Fruit fly (Drosophila melanogaster) whole organism, embryonic: ENCODE results near the gene CG3603.

Experiments
- Atf-2 ChIP-seq: fragments of 200-800 bp; sonication (Bioruptor generic); optimal IDR thresholded peaks from 2 replicates; lab custom pipeline; 2016; ENCODE audit warnings: missing biosample characterization, missing genetic modification characterization
- B-H2 ChIP-seq: fragments of 200-800 bp; sonication (Bioruptor generic); optimal IDR thresholded peaks from 2 replicates; lab custom pipeline; 2018; ENCODE audit warnings: missing biosample characterization, mild to moderate bottlenecking, missing genetic modification characterization
- CG10147 ChIP-seq: fragments of 200-800 bp; sonication (Bioruptor generic); optimal IDR thresholded peaks from 2 replicates; lab custom pipeline; 2019; ENCODE audit warnings: missing biosample characterization, mild to moderate bottlenecking, missing genetic modification characterization, moderate library complexity
- CG11247 ChIP-seq: fragments of 200-800 bp; sonication (Bioruptor generic); IDR thresholded peaks from 2 replicates; pipeline ENCODE4 v1.3.6; 2022; ENCODE audit warnings: missing biosample characterization, missing genetic modification characterization
- CG11695 ChIP-seq: fragments of 200-800 bp; sonication (Bioruptor generic); IDR thresholded peaks from 3 replicates; pipeline ENCODE4 v1.3.6; 2022; ENCODE audit warnings: missing biosample characterization, missing genetic modification characterization
- CG12219 ChIP-seq: fragments of 200-800 bp; sonication (Bioruptor generic); optimal IDR thresholded peaks from 3 replicates; lab custom pipeline; 2018; ENCODE audit warnings: missing biosample characterization, mild to moderate bottlenecking, missing genetic modification characterization
- CG12744 ChIP-seq: fragments of 200-800 bp; sonication (Bioruptor generic); optimal IDR thresholded peaks from 2 replicates; lab custom pipeline; 2016; ENCODE audit warnings: missing biosample characterization, missing genetic modification characterization
- CG14710 ChIP-seq: fragments of 200-800 bp; sonication (Bioruptor generic); optimal IDR thresholded peaks from 3 replicates; lab custom pipeline; 2019; ENCODE audit warnings: missing biosample characterization, mild to moderate bottlenecking, missing genetic modification characterization, moderate library complexity
- CG16779 ChIP-seq: fragments of 200-800 bp; sonication (Bioruptor generic); IDR thresholded peaks from 2 replicates; pipeline ENCODE4 v1.3.6; 2022; ENCODE audit warnings: missing biosample characterization, missing genetic modification characterization
- CG17361 ChIP-seq: fragments of 200-800 bp; sonication (Bioruptor generic); IDR thresholded peaks from 3 replicates; pipeline ENCODE4 v1.3.6; 2022; ENCODE audit warnings: missing biosample characterization, missing genetic modification characterization
- CG18764 ChIP-seq: fragments of 200-800 bp; sonication (Bioruptor generic); optimal IDR thresholded peaks from 3 replicates; lab custom pipeline; 2016; ENCODE audit warnings: missing biosample characterization, missing genetic modification characterization
- CG32772 ChIP-seq: fragments of 200-800 bp; sonication (Bioruptor generic); IDR thresholded peaks from 2 replicates; pipeline ENCODE4 v1.3.6; 2022; ENCODE audit warnings: missing biosample characterization, missing genetic modification characterization
- CG33213 ChIP-seq: fragments of 200-800 bp; sonication (Bioruptor generic); optimal IDR thresholded peaks from 3 replicates; lab custom pipeline; 2016; ENCODE audit warnings: missing biosample characterization, missing genetic modification characterization
- CG4328 ChIP-seq: fragments of 200-800 bp; sonication (Bioruptor generic); optimal IDR thresholded peaks from 3 replicates; lab custom pipeline; 2017; ENCODE audit warnings: missing biosample characterization, missing genetic modification reagents, missing genetic modification characterization
- CG6854 ChIP-seq: fragments of 200-800 bp; sonication (Bioruptor generic); optimal IDR thresholded peaks from 3 replicates; lab custom pipeline; 2017; ENCODE audit warnings: missing biosample characterization, mild to moderate bottlenecking, missing genetic modification characterization
- CG7357 ChIP-seq: fragments of 200-800 bp; sonication (Bioruptor generic); IDR thresholded peaks from 3 replicates; pipeline ENCODE4 v1.3.6; 2022; ENCODE audit warnings: missing biosample characterization, missing genetic modification characterization
- CG7928 ChIP-seq: fragments of 200-800 bp; sonication (Bioruptor generic); optimal IDR thresholded peaks from 2 replicates; lab custom pipeline; 2017; ENCODE audit warnings: missing biosample characterization, mild to moderate bottlenecking, missing genetic modification characterization
- CG8089 ChIP-seq: fragments of 200-800 bp; sonication (Bioruptor generic); optimal IDR thresholded peaks from 3 replicates; lab custom pipeline; 2016; ENCODE audit warnings: missing biosample characterization, missing genetic modification characterization
- D ChIP-seq, 2 experiments: fragments of 200-800 bp in 1 of 2; fragments of >200 bp in 1 of 2; sonication (Bioruptor generic) in 1 of 2; optimal IDR thresholded peaks; 2 replicates in 1 of 2; 3 replicates in 1 of 2; lab custom pipeline; 2017; ENCODE audit warnings: mild to moderate bottlenecking in 1 of 2, missing biosample characterization in 1 of 2, missing genetic modification characterization in 1 of 2, missing genetic modification reagents in 1 of 2
- D19B ChIP-seq: fragments of 200-800 bp; sonication (Bioruptor generic); optimal IDR thresholded peaks from 2 replicates; lab custom pipeline; 2017; ENCODE audit warnings: missing biosample characterization, mild to moderate bottlenecking, missing genetic modification characterization
- E2f2 ChIP-seq: fragments of 200-800 bp; sonication (Bioruptor generic); IDR thresholded peaks from 2 replicates; pipeline ENCODE4 v1.3.6; 2022; ENCODE audit warnings: missing biosample characterization, missing genetic modification characterization
- GATAe ChIP-seq: fragments of 200-800 bp; sonication (Bioruptor generic); conservative IDR thresholded peaks from 2 replicates; pipeline ENCODE4 v1.3.6; 2022; ENCODE audit warnings: missing biosample characterization, missing genetic modification characterization
- Hand ChIP-seq: fragments of 200-800 bp; sonication (Bioruptor generic); optimal IDR thresholded peaks from 2 replicates; lab custom pipeline; 2017; ENCODE audit warnings: mild to moderate bottlenecking, missing biosample characterization, missing genetic modification reagents, missing genetic modification characterization
- Hsf ChIP-seq: fragments of 200-800 bp; sonication (Bioruptor generic); optimal IDR thresholded peaks from 3 replicates; lab custom pipeline; 2016; ENCODE audit warnings: missing biosample characterization, missing genetic modification characterization
- Mes4 ChIP-seq: fragments of 200-800 bp; sonication (Bioruptor generic); optimal IDR thresholded peaks from 2 replicates; lab custom pipeline; 2016; ENCODE audit warnings: missing biosample characterization, missing genetic modification characterization
- Nf-YB ChIP-seq: fragments of 200-800 bp; sonication (Bioruptor generic); optimal IDR thresholded peaks from 3 replicates; lab custom pipeline; 2019; ENCODE audit warnings: missing biosample characterization, mild to moderate bottlenecking, missing genetic modification characterization, moderate library complexity
- Oaz ChIP-seq: fragments of 200-800 bp; sonication (Bioruptor generic); IDR thresholded peaks from 2 replicates; pipeline ENCODE4 v1.3.6; 2022; ENCODE audit warnings: missing biosample characterization, missing genetic modification characterization
- Tbp ChIP-seq: fragments of >200 bp; optimal IDR thresholded peaks from 2 replicates; lab custom pipeline; 2018; ENCODE audit warnings: missing biosample characterization, missing genetic modification characterization
- bigmax ChIP-seq: fragments of 200-800 bp; sonication (Bioruptor generic); optimal IDR thresholded peaks from 2 replicates; lab custom pipeline; 2018; ENCODE audit warnings: missing biosample characterization, mild to moderate bottlenecking, missing genetic modification characterization
- chinmo ChIP-seq: fragments of 200-800 bp; sonication (Bioruptor generic); IDR thresholded peaks from 4 replicates; pipeline ENCODE4 v1.3.6; 2022; ENCODE audit warnings: missing biosample characterization, missing genetic modification characterization; ENCODE audit not compliant: partially characterized antibody
- chn ChIP-seq: fragments of 200-800 bp; sonication (Bioruptor generic); optimal IDR thresholded peaks from 2 replicates; lab custom pipeline; 2016; ENCODE audit warnings: missing biosample characterization, missing genetic modification characterization
- crc ChIP-seq: fragments of 200-800 bp; sonication (Bioruptor generic); optimal IDR thresholded peaks from 2 replicates; lab custom pipeline; 2016; ENCODE audit warnings: missing biosample characterization, missing genetic modification characterization
- dm ChIP-seq: fragments of 200-800 bp; sonication (Bioruptor generic); optimal IDR thresholded peaks from 3 replicates; lab custom pipeline; 2016; ENCODE audit warnings: missing biosample characterization, missing genetic modification characterization
- dysf ChIP-seq: fragments of 200-800 bp; sonication (Bioruptor generic); IDR thresholded peaks from 3 replicates; pipeline ENCODE4 v1.3.6; 2022; ENCODE audit warnings: missing biosample characterization, missing genetic modification characterization
- ftz-f1 ChIP-seq: fragments of 200-800 bp; sonication (Bioruptor generic); optimal IDR thresholded peaks from 2 replicates; lab custom pipeline; 2016; ENCODE audit warnings: missing biosample characterization, missing genetic modification characterization
- fu2 ChIP-seq: fragments of 200-800 bp; sonication (Bioruptor generic); optimal IDR thresholded peaks from 2 replicates; lab custom pipeline; 2016; ENCODE audit warnings: missing biosample characterization, missing genetic modification characterization
- grau ChIP-seq: fragments of 200-800 bp; optimal IDR thresholded peaks from 3 replicates; lab custom pipeline; 2019; ENCODE audit warnings: missing biosample characterization, mild to moderate bottlenecking, missing genetic modification characterization, moderate library complexity
- ham ChIP-seq: fragments of 200-800 bp; sonication (Bioruptor generic); IDR thresholded peaks from 2 replicates; pipeline ENCODE4 v1.3.6; 2022; ENCODE audit warnings: missing biosample characterization, missing genetic modification characterization
- hbn ChIP-seq: fragments of 200-800 bp; sonication (Bioruptor generic); IDR thresholded peaks from 2 replicates; pipeline ENCODE4 v1.3.6; 2022; ENCODE audit warnings: missing biosample characterization, missing genetic modification characterization; ENCODE audit not compliant: partially characterized antibody
- insv ChIP-seq, 2 experiments: fragments of 200-800 bp; sonication (Bioruptor generic); optimal IDR thresholded peaks; 3 replicates each; lab custom pipeline; 2016 to 2018; ENCODE audit warnings: missing biosample characterization in 2 of 2, missing genetic modification characterization in 2 of 2
- jumu ChIP-seq: fragments of 200-800 bp; sonication (Bioruptor generic); optimal IDR thresholded peaks from 3 replicates; lab custom pipeline; 2016; ENCODE audit warnings: missing biosample characterization, missing genetic modification characterization
- mirr ChIP-seq: fragments of 200-800 bp; sonication (Bioruptor generic); optimal IDR thresholded peaks from 3 replicates; lab custom pipeline; 2018; ENCODE audit warnings: missing biosample characterization, mild to moderate bottlenecking, missing genetic modification characterization
- nmo ChIP-seq: fragments of 200-800 bp; sonication (Bioruptor generic); optimal IDR thresholded peaks from 2 replicates; lab custom pipeline; 2018; ENCODE audit warnings: missing biosample characterization, mild to moderate bottlenecking, missing genetic modification characterization, moderate library complexity
- otp ChIP-seq: fragments of 200-800 bp; sonication (Bioruptor generic); IDR thresholded peaks from 3 replicates; pipeline ENCODE4, ENCODE4 v1.3.6; 2022; ENCODE audit warnings: missing biosample characterization, missing genetic modification characterization
- pho ChIP-seq: fragments of 200-800 bp; sonication (Bioruptor generic); optimal IDR thresholded peaks from 2 replicates; lab custom pipeline; 2016; ENCODE audit warnings: missing biosample characterization, missing genetic modification characterization
- pnt ChIP-seq: fragments of 200-800 bp; sonication (Bioruptor generic); optimal IDR thresholded peaks from 3 replicates; lab custom pipeline; 2016; ENCODE audit warnings: missing biosample characterization, missing genetic modification characterization
- prd ChIP-seq, 3 experiments: fragments of >200 bp in 2 of 3; fragments of 200-800 bp in 1 of 3; sonication (Bioruptor generic) in 1 of 3; optimal IDR thresholded peaks in 2 of 3; IDR thresholded peaks in 1 of 3; 2 replicates in 2 of 3; 3 replicates in 1 of 3; pipeline versions ENCODE4 v1.3.6 to Lab custom; 2017 to 2022; ENCODE audit warnings: missing biosample characterization in 1 of 3, missing genetic modification characterization in 1 of 3
- psq ChIP-seq: fragments of 200-800 bp; sonication (Bioruptor generic); optimal IDR thresholded peaks from 2 replicates; lab custom pipeline; 2017; ENCODE audit warnings: missing biosample characterization, missing genetic modification characterization
- scrt ChIP-seq: fragments of 200-800 bp; sonication (Bioruptor generic); optimal IDR thresholded peaks from 2 replicates; lab custom pipeline; 2018; ENCODE audit warnings: missing biosample characterization, mild to moderate bottlenecking, missing genetic modification characterization, moderate library complexity
- unc-4 ChIP-seq: fragments of 200-800 bp; sonication (Bioruptor generic); IDR thresholded peaks from 2 replicates; pipeline ENCODE4 v1.3.6; 2022; ENCODE audit warnings: missing biosample characterization, missing genetic modification characterization; ENCODE audit not compliant: partially characterized antibody
- usp ChIP-seq: fragments of >200 bp; optimal IDR thresholded peaks from 2 replicates; lab custom pipeline; 2017; ENCODE audit warnings: missing biosample characterization, missing genetic modification characterization
- vfl ChIP-seq: fragments of 200-800 bp; sonication (Bioruptor generic); optimal IDR thresholded peaks from 2 replicates; lab custom pipeline; 2016; ENCODE audit warnings: missing biosample characterization, missing genetic modification characterization

CG3603 gene

dm6 chrX:2973593-2973992 lies 25.8 kb downstream of the CG3603 start, which contains the start of gene rst (continued):
- TF ChIP-seq CG11247 (no peak), hbn (GFP tag; lab: Robert Waterston, UW) (no peak), ftz-f1 (GFP tag; lab: Kevin White, UChicago) (no peak), CG12219 (GFP tag; lab: Kevin White, UChicago) (no peak), otp (GFP tag; lab: Robert Waterston, UW) (no peak), unc-4 (no peak), Oaz (no peak), grau (tag; lab: Kevin White, UChicago) (no peak), CG4328 (GFP tag; lab: Kevin White, UChicago) (no peak), pnt (no peak), mirr (GFP tag; lab: Kevin White, UChicago) (no peak), CG7357 (GFP tag; lab: Robert Waterston, UW) (no peak), chn (no peak), CG32772 (no peak), Tbp (GFP tag; lab: Kevin White, UChicago) (no peak), nmo (GFP tag; lab: Kevin White, UChicago) (no peak), insv (GFP tag; optimal IDR thresholded peaks at IDR 0.05; lab: Kevin White, UChicago) (no peak), pho (GFP tag; lab: Kevin White, UChicago) (no peak), CG18764 (GFP tag; lab: Kevin White, UChicago) (no peak), D19B (no peak), CG14710 (no peak), D (optimal IDR thresholded peaks at IDR 0.05; lab: Kevin White, UChicago) (no peak), D (GFP tag; optimal IDR thresholded peaks at IDR 0.05; lab: Kevin White, UChicago) (no peak), Hsf (GFP tag; lab: Kevin White, UChicago) (no peak), chinmo (GFP tag; lab: Robert Waterston, UW) (peak; percentile 62; the same call in 1 of the 4 replicates), dm (GFP tag; lab: Kevin White, UChicago) (no peak), CG8089 (GFP tag; lab: Kevin White, UChicago) (no peak), CG33213 (no peak), bigmax (no peak), B-H2 (no peak), CG16779 (GFP tag; lab: Robert Waterston, UW) (no peak), crc (GFP tag; lab: Kevin White, UChicago) (no peak), CG12744 (GFP tag; lab: Kevin White, UChicago) (no peak), fu2 (GFP tag; lab: Kevin White, UChicago) (no peak), CG7928 (GFP tag; lab: Kevin White, UChicago) (no peak), E2f2 (GFP tag; lab: Robert Waterston, UW) (no peak), usp (no peak), CG6854 (GFP tag; lab: Kevin White, UChicago) (no peak), CG17361 (GFP tag; lab: Robert Waterston, UW) (0 out of 3 replicates have a peak, but pooled peaks have one; percentile 20), Mes4 (GFP tag; lab: Kevin White, UChicago) (no peak), psq (GFP tag; lab: Kevin White, UChicago) (no peak), CG11695 (GFP tag; lab: Robert Waterston, UW) (no peak), Atf-2 (GFP tag; lab: Kevin White, UChicago) (no peak), GATAe (GFP tag; lab: Robert Waterston, UW) (no peak), CG10147 (no peak), jumu (GFP tag; lab: Kevin White, UChicago) (no peak), Hand (GFP tag; lab: Kevin White, UChicago) (no peak), vfl (GFP tag; lab: Kevin White, UChicago) (no peak), dysf (GFP tag; lab: Robert Waterston, UW) (no peak), prd (optimal IDR thresholded peaks at IDR 0.05; lab: Kevin White, UChicago) (no peak), prd (GFP tag; IDR thresholded peaks at IDR 0.05; lab: Robert Waterston, UW) (0 out of 3 replicates have a peak, but pooled peaks have one; percentile 8), Nf-YB (no peak), scrt (GFP tag; lab: Kevin White, UChicago) (peak; percentile 34), ham (no peak)
